Worm (Caenorhabditis elegans): ENCODE results near the gene sss-1.
"Not testable (repeated sequence)": the region's sequence is repeated elsewhere in the genome, so short reads cannot be mapped to it uniquely, and the experiment has no call there.

sss-1 gene

DNA sequence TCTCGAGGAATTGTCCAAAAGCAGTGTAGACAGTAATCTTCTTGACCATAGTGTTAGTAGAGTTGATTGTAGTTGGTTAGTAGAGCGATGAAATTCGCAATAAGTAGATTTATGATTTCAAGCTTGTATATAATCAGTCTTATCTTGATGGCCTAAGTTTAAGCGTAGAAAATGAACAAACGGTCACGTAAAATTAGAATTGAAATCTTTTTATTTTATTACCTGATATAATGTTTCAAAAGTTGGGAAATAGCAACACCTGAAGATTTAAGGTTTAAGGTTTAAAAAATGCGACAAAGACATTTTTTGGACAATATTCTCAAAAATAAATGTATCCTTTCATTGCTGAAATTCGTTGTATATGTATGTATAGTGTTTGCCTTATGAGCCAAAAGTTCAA, at the start of gene sss-1:
sss-1 (minus strand) TSS at position 101 of the 400 bp plus-strand sequence.
- TF ChIP-seq W03F9.2, dao-5, him-1 (tag; optimal IDR thresholded peaks at IDR 0.05): not testable (repeated sequence)

ce11 chrIV:9943214-9943613, 49.7 kb upstream of the sss-1 start:
- TF ChIP-seq W03F9.2 (tag; optimal IDR thresholded peaks at IDR 0.05), result no peak
- TF ChIP-seq dao-5 (tag; optimal IDR thresholded peaks at IDR 0.05), result no peak
- no peak for TF ChIP-seq him-1 (tag; optimal IDR thresholded peaks at IDR 0.05)

DNA sequence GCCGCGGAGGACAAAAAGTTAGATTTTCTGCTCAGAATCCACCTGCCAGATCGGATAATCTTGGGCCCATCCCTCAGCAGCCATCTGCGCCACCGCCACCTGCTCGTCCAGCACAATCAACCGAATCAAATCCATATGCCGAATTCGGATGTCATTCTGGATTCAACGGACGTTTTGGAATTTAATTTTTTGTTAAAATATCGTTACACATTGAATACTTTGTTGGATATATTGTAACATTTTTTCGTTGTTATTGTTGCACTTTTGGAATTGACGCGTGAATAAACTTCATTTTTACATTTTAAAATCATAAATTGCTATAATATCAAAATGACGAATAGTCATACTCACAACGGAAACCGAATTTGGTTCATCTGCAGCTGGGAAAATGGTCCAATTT, 40.0 kb upstream of the sss-1 start, which contains the start of gene spe-29:
spe-29 (plus strand) TSS at position 301 of the 400 bp plus-strand sequence.
- TF ChIP-seq him-1 (tag; optimal IDR thresholded peaks at IDR 0.05), result no peak
- TF ChIP-seq W03F9.2 (tag; optimal IDR thresholded peaks at IDR 0.05), result no peak
- TF ChIP-seq dao-5 (tag; optimal IDR thresholded peaks at IDR 0.05), result no peak

ce11 chrIV:9932055-9932454, 38.5 kb upstream of the sss-1 start, which contains the start of the genes trmt-10A and F25H8.2:
trmt-10A (minus strand) TSS chrIV:9932213.
F25H8.2 (plus strand) TSS chrIV:9932235.
- TF ChIP-seq dao-5 (tag; optimal IDR thresholded peaks at IDR 0.05), result no peak
- no peak for TF ChIP-seq W03F9.2 (tag; optimal IDR thresholded peaks at IDR 0.05)
- no peak for TF ChIP-seq him-1 (tag; optimal IDR thresholded peaks at IDR 0.05)

- no peak for TF ChIP-seq dao-5 (tag; optimal IDR thresholded peaks at IDR 0.05)
Measured at ce11 chrIV:9928180-9928896, 34.8 kb upstream of the sss-1 start, which contains the start of gene dur-1. dur-1 (minus strand) TSS chrIV:9928230.

DNA sequence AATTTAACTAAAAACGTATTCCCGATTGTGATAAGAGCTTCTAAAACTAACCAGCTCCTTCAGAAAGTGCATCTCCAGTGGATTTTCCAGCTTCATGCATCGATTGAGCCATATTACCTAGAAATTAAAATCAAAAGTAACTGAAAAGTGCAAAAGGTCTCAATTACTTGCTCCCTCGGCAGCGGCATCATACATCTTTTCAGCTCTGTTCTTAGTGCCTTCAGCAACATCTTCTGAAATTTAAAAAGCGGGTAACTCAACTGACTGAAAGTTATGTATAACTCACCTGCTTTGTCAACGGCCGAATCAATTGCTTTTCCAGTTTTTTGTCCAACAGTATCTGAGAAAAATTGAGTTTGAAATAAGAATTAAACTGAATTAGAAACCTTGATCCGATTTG, 30.9 kb upstream of the sss-1 start:
- TF ChIP-seq dao-5 (tag; optimal IDR thresholded peaks at IDR 0.05), result no peak
- no peak for TF ChIP-seq W03F9.2 (tag; optimal IDR thresholded peaks at IDR 0.05)
- no peak for TF ChIP-seq him-1 (tag; optimal IDR thresholded peaks at IDR 0.05)

- no peak for TF ChIP-seq him-1 (tag; optimal IDR thresholded peaks at IDR 0.05)
- no peak for TF ChIP-seq W03F9.2 (tag; optimal IDR thresholded peaks at IDR 0.05)
- no peak for TF ChIP-seq dao-5 (tag; optimal IDR thresholded peaks at IDR 0.05)
Measured at ce11 chrIV:9920426-9920825, 26.9 kb upstream of the sss-1 start.

DNA sequence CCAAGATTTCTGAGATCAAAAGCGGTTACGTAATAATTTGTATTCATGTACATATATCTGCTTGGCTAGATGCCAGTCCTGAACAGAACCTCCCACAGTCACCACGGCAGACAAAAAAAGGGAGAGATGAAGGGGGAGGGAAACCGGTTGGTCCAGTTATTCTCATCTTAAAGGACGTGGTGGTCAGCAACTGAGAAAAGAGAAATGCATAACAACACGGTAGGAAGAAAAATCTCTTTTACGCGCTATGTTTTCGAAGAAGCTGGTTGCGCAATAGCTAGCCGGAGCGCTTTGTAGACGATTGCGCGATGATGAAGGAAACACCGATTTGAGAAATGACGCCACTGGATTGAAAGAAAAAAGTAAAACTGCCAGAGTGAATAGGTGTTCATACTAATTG, 24.5 kb upstream of the sss-1 start:
- no peak for TF ChIP-seq dao-5 (tag; optimal IDR thresholded peaks at IDR 0.05)
- no peak for TF ChIP-seq him-1 (tag; optimal IDR thresholded peaks at IDR 0.05)
- TF ChIP-seq W03F9.2 (tag; optimal IDR thresholded peaks at IDR 0.05), result no peak

DNA sequence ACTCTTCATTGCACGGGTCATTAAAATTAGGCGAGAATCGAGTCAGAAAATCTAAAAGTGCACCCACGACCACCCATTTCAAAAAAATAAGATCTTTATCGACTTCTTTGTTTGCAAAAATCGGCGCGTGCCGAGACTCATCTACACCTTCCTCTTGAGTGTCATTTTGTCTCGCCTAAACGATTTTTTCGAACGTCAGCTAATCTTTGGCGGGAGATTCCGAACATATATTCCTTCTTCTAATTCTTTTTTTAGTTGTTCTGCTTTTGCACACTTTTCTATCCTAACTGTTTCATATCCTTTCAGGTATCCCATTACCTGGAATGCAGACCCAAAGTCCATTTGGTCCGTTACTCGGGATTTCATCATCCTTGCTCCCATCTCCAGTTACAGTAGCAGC, 22.7 kb upstream of the sss-1 start, which contains the start of gene bed-3:
bed-3 (plus strand) TSS at position 301 of the 400 bp plus-strand sequence.
- TF ChIP-seq dao-5 (tag; optimal IDR thresholded peaks at IDR 0.05) (no peak), W03F9.2 (tag; optimal IDR thresholded peaks at IDR 0.05) (no peak), him-1 (tag; optimal IDR thresholded peaks at IDR 0.05) (no peak)

DNA sequence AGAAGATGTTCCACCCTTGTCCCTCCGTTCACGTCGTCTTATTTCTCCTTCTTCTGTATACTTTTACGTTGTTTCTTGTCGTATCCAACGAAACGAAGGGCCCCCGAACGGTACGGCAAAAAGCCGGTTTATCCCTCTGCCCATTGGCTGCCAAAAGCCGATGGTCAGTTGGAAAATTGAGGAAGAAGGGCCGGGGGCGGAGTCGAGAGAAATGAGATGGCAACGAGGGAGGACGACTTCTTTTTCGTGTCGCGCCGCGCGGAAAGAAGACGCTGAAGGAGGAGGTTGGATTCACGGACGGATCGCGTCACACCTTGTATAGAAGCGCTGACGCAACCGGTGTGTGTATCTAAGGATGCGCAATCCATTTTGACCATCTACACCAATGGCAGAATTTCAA, 21.6 kb upstream of the sss-1 start:
- TF ChIP-seq him-1 (tag; optimal IDR thresholded peaks at IDR 0.05) (no peak), dao-5 (tag; optimal IDR thresholded peaks at IDR 0.05) (no peak), W03F9.2 (tag; optimal IDR thresholded peaks at IDR 0.05) (no peak)

DNA sequence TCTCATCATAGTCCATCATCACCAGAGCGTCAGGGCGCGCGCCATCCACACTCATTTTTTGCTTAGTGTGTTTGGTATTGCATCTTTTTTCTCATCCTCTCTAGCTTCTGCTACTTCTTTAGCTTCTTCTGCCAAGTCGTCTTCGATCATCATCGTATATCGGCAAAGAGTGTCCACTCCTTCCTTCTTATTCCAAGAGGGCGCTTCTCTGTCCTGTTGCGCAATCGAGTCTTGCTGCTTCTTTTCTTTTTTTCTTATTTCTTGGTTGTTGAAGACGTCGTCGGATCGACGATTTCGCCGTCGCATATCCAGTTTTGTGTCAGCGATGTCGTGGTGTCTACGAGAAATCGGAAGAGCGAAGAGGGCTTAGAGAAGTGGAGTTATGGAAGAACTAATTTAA, 19.5 kb upstream of the sss-1 start:
- TF ChIP-seq W03F9.2 (tag; optimal IDR thresholded peaks at IDR 0.05) (no peak), dao-5 (tag; optimal IDR thresholded peaks at IDR 0.05) (no peak), him-1 (tag; optimal IDR thresholded peaks at IDR 0.05) (no peak)

DNA sequence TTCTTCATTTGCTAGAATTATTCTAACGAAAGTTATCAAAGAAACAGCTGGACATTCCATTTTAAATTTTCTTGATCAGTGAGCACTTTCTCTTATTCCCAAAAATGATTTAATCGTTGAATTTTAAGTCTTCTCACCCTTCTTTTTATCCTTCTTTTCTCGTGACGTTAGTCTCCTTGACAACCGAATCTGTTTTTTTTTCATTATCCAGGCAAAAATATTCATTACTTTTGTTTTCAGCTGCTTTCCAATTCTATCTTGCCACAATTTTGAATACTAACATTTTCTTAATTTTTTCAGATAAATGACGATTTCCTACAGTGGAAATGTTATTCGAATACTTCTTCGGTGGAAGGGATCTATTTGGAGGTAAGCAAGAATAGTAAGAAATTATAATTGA, 10.1 kb upstream of the sss-1 start, which contains the start of gene best-13:
best-13 (plus strand) TSS at position 301 of the 400 bp plus-strand sequence.
- TF ChIP-seq him-1 (tag; optimal IDR thresholded peaks at IDR 0.05) (no peak), W03F9.2 (tag; optimal IDR thresholded peaks at IDR 0.05) (no peak), dao-5 (tag; optimal IDR thresholded peaks at IDR 0.05) (no peak)

ce11 chrIV:9899227-9899626, 5.7 kb upstream of the sss-1 start:
- TF ChIP-seq him-1 (tag; optimal IDR thresholded peaks at IDR 0.05), result no peak
- TF ChIP-seq W03F9.2 (tag; optimal IDR thresholded peaks at IDR 0.05), result no peak
- no peak for TF ChIP-seq dao-5 (tag; optimal IDR thresholded peaks at IDR 0.05)

- TF ChIP-seq dao-5 (tag; optimal IDR thresholded peaks at IDR 0.05) (no peak), W03F9.2 (tag; optimal IDR thresholded peaks at IDR 0.05) (no peak), him-1 (tag; optimal IDR thresholded peaks at IDR 0.05) (no peak)
Measured at ce11 chrIV:9898712-9899111, 5.2 kb upstream of the sss-1 start, which contains the start of gene tbc-3. tbc-3 (plus strand) TSS chrIV:9899012.

ce11 chrIV:9895088-9895487, 1.5 kb upstream of the sss-1 start, which contains the start of gene ssp-32:
ssp-32 (plus strand) TSS chrIV:9895388.
- TF ChIP-seq W03F9.2 (tag; optimal IDR thresholded peaks at IDR 0.05) (no peak), him-1 (tag; optimal IDR thresholded peaks at IDR 0.05) (no peak), dao-5 (tag; optimal IDR thresholded peaks at IDR 0.05) (no peak)

Measured in whole organism, L4/young adult.